Worm (Caenorhabditis elegans): ENCODE measurements around the gene vglu-2.

The vglu-2 gene

ce11 chrIII:10339949-10340348, 45.0 kb downstream of the vglu-2 start:
- no peak for TF ChIP-seq nhr-41 (GFP tag; IDR thresholded peaks at IDR 0.05)
- peak; percentile 69 for TF ChIP-seq aha-1 (tag)

ce11 chrIII:10341758-10342157, 46.8 kb downstream of the vglu-2 start, which contains the start of gene tbx-9:
tbx-9 (minus strand) TSS chrIII:10341858.
- TF ChIP-seq nhr-25 (tag; optimal IDR thresholded peaks at IDR 0.05; ENCODE audit: borderline replicate concordance, insufficient read depth) (no peak), unc-39 (tag; optimal IDR thresholded peaks at IDR 0.05) (no peak), mxl-3 (GFP tag; optimal IDR thresholded peaks at IDR 0.05) (no peak), pha-4 (GFP tag; IDR thresholded peaks at IDR 0.05) (no peak), pha-4 (tag; optimal IDR thresholded peaks at IDR 0.05) (no peak), daf-12 (tag; optimal IDR thresholded peaks at IDR 0.05) (no peak), nhr-76 (tag; optimal IDR thresholded peaks at IDR 0.05) (no peak), ZK546.5 (tag; optimal IDR thresholded peaks at IDR 0.05) (no peak), lin-13 (GFP tag; optimal IDR thresholded peaks at IDR 0.05) (no peak), ceh-44 (GFP tag; IDR thresholded peaks at IDR 0.05) (no peak)

DNA sequence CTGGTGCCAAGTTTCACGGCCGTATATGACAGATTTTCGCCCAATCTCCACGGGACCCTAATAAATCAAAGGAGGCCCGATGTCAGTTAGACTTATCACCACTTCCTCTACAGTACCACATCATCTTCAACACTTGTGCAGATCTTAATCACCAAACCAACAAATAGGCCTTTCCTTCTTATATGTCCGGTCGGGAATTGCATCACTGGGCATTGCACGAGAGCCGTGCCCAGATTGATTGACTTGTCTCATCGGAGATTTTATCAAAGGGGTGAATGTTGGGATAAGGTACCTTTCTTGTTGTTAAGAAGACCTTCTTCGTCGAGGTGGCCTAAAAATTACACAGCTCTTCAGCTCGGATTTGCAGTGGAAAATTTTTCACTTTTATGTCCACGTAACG, 49.8 kb downstream of the vglu-2 start:
- no peak for TF ChIP-seq nhr-76 (tag; optimal IDR thresholded peaks at IDR 0.05)
- TF ChIP-seq zfp-3 (GFP tag; conservative IDR thresholded peaks at IDR 0.05): no peak
- TF ChIP-seq unc-62 (GFP tag; optimal IDR thresholded peaks at IDR 0.05 in 1 of 2): no peak
- TF ChIP-seq unc-62 (tag; optimal IDR thresholded peaks at IDR 0.05): no peak
- TF ChIP-seq F44E2.7 (GFP tag; IDR thresholded peaks at IDR 0.05): no peak
- no peak for TF ChIP-seq lim-7 (GFP tag; IDR thresholded peaks at IDR 0.05)
- no peak for TF ChIP-seq ctbp-1 (GFP tag; IDR thresholded peaks at IDR 0.05)
- no peak for TF ChIP-seq nhr-237 (tag; optimal IDR thresholded peaks at IDR 0.05)
- TF ChIP-seq sdz-12 (GFP tag; optimal IDR thresholded peaks at IDR 0.05): no peak
- no peak for TF ChIP-seq hif-1 (tag; optimal IDR thresholded peaks at IDR 0.05)
- no peak for TF ChIP-seq nhr-48 (tag; optimal IDR thresholded peaks at IDR 0.05)
- no peak for TF ChIP-seq arid-1 (GFP tag; conservative IDR thresholded peaks at IDR 0.05)
- TF ChIP-seq hlh-11 (tag; optimal IDR thresholded peaks at IDR 0.05): no peak
- no peak for TF ChIP-seq vab-7 (GFP tag; IDR thresholded peaks at IDR 0.05)
- no peak for TF ChIP-seq F49E8.2 (tag; optimal IDR thresholded peaks at IDR 0.05; ENCODE audit: borderline replicate concordance)

- TF ChIP-seq nhr-6 (tag; optimal IDR thresholded peaks at IDR 0.05) (no peak), nhr-76 (tag; optimal IDR thresholded peaks at IDR 0.05) (no peak), mxl-2 (GFP tag; conservative IDR thresholded peaks at IDR 0.05) (no peak), rbr-2 (tag; optimal IDR thresholded peaks at IDR 0.05) (no peak), tra-1 (GFP tag; IDR thresholded peaks at IDR 0.05) (no peak), daf-12 (tag; optimal IDR thresholded peaks at IDR 0.05) (no peak), aha-1 (tag) (no peak), unc-62 (GFP tag; optimal IDR thresholded peaks at IDR 0.05 in 1 of 2) (no peak), unc-62 (tag; optimal IDR thresholded peaks at IDR 0.05) (no peak), nhr-111 (GFP tag; optimal IDR thresholded peaks at IDR 0.05) (no peak), hif-1 (tag; optimal IDR thresholded peaks at IDR 0.05) (no peak), ceh-20 (GFP tag; IDR thresholded peaks at IDR 0.05) (no peak), mdl-1 (tag; optimal IDR thresholded peaks at IDR 0.05) (no peak), cey-2 (tag; optimal IDR thresholded peaks at IDR 0.05; ENCODE audit: borderline replicate concordance, insufficient read depth) (no peak)
Observed at ce11 chrIII:10347049-10347448, 52.1 kb downstream of the vglu-2 start, which contains the start of gene tbx-8. tbx-8 (plus strand) TSS chrIII:10347349.

Data from whole organism, L4 larva.